Fruit fly (Drosophila melanogaster) whole organism, adult: ENCODE data around the gene AIMP2.

Experiments
- CG7045 ChIP-seq: fragments of 200-800 bp; sonication (Bioruptor generic); optimal IDR thresholded peaks from 2 replicates; lab custom pipeline; 2017; ENCODE audit warnings: missing biosample characterization, mild to moderate bottlenecking, missing genetic modification characterization
- Clk ChIP-seq: fragments of 200-800 bp; sonication (Bioruptor generic); optimal IDR thresholded peaks from 2 replicates; lab custom pipeline; 2017; ENCODE audit warnings: missing biosample characterization, missing genetic modification characterization
- Crg-1 ChIP-seq: fragments of 200-800 bp; sonication (Bioruptor generic); optimal IDR thresholded peaks from 2 replicates; lab custom pipeline; 2016; ENCODE audit warnings: missing biosample characterization, missing genetic modification characterization
- cic ChIP-seq: fragments of 200-800 bp; sonication (Bioruptor generic); optimal IDR thresholded peaks from 2 replicates; lab custom pipeline; 2017; ENCODE audit warnings: missing biosample characterization, mild to moderate bottlenecking, missing genetic modification characterization, moderate library complexity
- toe ChIP-seq: fragments of 200-800 bp; sonication (Bioruptor generic); optimal IDR thresholded peaks from 2 replicates; lab custom pipeline; 2016; ENCODE audit warnings: missing biosample characterization, missing genetic modification characterization

- TF ChIP-seq cic (no peak), Crg-1 (GFP tag; lab: Kevin White, UChicago) (no peak), toe (no peak), CG7045 (GFP tag; lab: Kevin White, UChicago) (no peak), Clk (GFP tag; lab: Kevin White, UChicago) (no peak)
Measured at dm6 chr3L:15583504-15583903, at the start of gene AIMP2.
